Fruit fly (Drosophila melanogaster): ENCODE results near the gene Pdxk.

Pdxk gene

DNA sequence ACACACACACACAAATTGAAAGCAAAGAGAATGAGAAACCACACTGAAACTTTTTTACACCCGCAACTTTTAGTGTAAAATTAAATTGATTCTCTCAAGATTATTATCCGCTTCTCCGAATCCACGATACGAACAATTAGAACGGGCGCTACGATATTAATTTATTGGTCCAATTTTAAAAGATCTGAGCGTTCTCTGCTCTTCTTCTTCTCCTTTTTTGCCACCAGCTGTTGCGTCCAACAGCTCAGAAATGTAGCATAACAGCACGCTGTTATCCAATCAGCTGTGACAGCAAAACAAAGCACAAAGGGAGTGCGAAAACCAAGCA is 1.4 kb upstream of the Pdxk start, which contains the start of the genes UGP and Svip:
TSS of gene UGP (minus strand) at position 223 of the 328 bp plus-strand sequence.
TSS of gene Svip (plus strand) at position 287 of the 328 bp plus-strand sequence.
- TF ChIP-seq CG17801 (GFP tag; optimal IDR thresholded peaks at IDR 0.05; ENCODE audit: partially characterized antibody): no peak

- TF ChIP-seq CG17801 (GFP tag; optimal IDR thresholded peaks at IDR 0.05; ENCODE audit: partially characterized antibody): peak; percentile 62
Observed at dm6 chr3L:9361894-9362293, 1.8 kb downstream of the Pdxk start, which contains the start of gene CG34456. Gene CG34456 (plus strand): TSS chr3L:9362108.

DNA sequence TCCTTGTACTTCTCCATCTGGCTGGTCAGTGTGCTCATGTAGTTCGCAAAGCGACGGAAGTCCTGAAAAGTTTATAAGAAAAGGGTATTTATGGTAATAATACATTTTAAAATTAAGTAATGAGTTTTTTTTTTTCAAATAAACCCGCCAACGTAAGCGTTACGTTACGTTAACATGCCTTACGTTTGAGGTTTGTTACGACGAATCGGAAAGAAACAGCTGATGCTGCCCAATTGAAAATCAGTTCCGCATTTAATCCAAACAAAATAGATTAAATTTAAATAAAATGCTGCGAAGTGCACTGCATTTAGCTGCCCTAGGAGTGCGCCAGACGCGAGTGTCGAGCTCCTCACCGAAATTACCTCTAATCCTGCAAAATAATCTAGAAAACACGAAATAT is 4.0 kb downstream of the Pdxk start, which contains the start of gene mRRF1:
TSS of gene mRRF1 (plus strand) at position 220 of the 400 bp plus-strand sequence.
- no peak for TF ChIP-seq CG17801 (GFP tag; optimal IDR thresholded peaks at IDR 0.05; ENCODE audit: partially characterized antibody)

- no peak for TF ChIP-seq CG17801 (GFP tag; optimal IDR thresholded peaks at IDR 0.05; ENCODE audit: partially characterized antibody)
Observed at dm6 chr3L:9366850-9367430, 6.8 kb downstream of the Pdxk start, which contains the start of the genes Klp67A and CG4452. Gene Klp67A (minus strand): TSS chr3L:9367046. Gene CG4452 (plus strand): TSS chr3L:9367377.

DNA sequence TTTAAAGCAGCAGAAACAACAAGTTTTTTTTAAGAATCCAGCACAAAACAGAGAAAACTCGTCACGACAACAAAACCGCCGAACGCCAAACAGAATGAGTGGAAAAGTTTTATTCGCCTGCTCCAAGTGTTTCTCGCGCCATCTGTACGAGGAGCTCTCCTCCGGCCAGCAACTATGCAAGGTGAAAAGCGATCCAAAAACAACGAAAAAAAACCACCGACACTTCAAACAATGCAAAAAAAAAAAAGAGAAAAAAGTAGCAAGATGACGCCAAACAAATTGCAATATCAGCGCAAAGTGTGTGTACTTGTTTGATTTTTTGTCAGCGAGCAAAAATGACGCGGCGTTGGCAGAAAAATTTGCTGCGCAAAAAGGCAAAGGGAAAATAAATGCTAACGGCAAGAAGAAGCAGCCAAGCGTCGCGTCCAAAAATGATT is 7.3 kb downstream of the Pdxk start:
- peak; percentile 78 for TF ChIP-seq CG17801 (GFP tag; optimal IDR thresholded peaks at IDR 0.05; ENCODE audit: partially characterized antibody)

DNA sequence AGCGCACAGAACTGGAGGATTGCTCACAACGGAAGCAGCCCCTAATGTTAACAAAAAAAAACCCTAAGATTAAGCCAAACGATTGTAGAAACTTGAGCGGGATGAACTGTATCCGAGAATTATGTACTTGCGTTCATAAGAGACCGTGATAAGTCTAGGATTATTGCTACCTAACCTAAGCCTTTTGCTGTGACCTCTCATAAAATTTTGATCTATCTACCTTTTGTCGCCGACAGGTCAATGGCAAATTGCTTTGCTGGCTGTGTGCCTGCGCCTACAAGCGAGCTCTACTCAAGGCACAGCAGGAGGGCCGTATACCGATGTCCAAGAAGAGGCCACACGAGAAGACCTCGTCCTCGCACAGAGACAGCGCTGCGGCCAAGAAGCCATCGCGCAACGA is 8.5 kb downstream of the Pdxk start:
- TF ChIP-seq CG17801 (GFP tag; optimal IDR thresholded peaks at IDR 0.05; ENCODE audit: partially characterized antibody): no peak

DNA sequence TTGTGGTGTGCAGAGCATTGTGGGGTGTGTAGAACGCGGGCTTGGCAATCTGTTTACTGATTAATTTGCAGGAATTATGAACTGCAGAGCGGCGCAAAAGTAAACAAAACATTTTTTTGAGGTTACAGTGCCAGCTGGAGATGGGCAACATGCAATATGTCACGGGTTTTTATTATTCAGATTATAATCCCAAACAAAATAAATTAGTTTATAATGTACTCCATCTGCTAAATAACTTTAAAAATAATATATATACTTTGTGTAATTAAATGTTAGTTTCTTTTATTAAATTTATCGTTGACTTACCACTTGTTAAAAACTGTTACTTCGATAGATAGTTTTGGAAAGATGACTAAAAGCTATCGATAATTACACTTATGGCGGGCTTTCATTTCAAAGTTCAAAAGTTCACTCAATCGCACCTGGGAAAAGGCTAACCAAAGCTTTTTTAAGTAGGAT is 10.8 kb downstream of the Pdxk start, which contains the start of gene Fdx1:
TSS of gene Fdx1 (minus strand) at position 332 of the 459 bp plus-strand sequence.
- peak; percentile 64 for TF ChIP-seq CG17801 (GFP tag; optimal IDR thresholded peaks at IDR 0.05; ENCODE audit: partially characterized antibody)

DNA sequence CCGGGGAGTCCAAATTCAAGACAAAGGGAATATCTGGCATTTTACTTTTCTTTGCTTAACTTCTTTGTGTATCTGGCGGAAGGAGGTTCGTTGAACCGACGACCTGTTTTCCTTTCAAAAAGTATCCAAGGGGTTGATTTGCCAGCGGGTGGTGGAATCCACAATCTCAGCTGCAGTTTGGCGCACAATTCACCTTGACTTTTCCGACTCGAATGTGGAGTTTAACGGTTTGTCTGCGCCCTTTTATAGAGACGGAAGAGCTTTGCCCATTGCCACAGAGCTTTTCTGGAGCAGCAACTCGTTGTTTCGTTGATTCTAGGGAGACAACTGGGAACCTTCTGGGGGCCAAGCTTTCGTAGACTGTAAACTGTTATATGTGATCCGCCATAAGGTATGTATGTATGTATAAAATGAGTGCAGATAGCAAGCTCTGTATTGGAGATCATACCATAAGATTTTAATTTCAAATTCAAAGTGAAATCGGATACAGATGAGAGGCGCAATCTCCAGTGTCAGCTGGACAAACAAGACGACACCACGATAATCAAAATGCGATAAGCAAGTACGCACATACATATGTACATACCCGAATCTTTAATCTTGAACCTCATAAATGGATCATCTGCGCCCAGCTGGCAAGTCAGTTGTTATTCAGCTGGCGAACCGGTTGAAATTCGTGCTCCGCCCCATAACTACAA is 12.3 kb downstream of the Pdxk start, which contains the start of the genes Hsp67Bc, CG4456 and Hsp22:
TSS of gene Hsp67Bc (minus strand) at position 220 of the 698 bp plus-strand sequence.
TSS of gene CG4456 (plus strand) at position 445 of the 698 bp plus-strand sequence.
TSS of gene Hsp22 (plus strand) at position 654 of the 698 bp plus-strand sequence.
- no peak for TF ChIP-seq CG17801 (GFP tag; optimal IDR thresholded peaks at IDR 0.05; ENCODE audit: partially characterized antibody)

DNA sequence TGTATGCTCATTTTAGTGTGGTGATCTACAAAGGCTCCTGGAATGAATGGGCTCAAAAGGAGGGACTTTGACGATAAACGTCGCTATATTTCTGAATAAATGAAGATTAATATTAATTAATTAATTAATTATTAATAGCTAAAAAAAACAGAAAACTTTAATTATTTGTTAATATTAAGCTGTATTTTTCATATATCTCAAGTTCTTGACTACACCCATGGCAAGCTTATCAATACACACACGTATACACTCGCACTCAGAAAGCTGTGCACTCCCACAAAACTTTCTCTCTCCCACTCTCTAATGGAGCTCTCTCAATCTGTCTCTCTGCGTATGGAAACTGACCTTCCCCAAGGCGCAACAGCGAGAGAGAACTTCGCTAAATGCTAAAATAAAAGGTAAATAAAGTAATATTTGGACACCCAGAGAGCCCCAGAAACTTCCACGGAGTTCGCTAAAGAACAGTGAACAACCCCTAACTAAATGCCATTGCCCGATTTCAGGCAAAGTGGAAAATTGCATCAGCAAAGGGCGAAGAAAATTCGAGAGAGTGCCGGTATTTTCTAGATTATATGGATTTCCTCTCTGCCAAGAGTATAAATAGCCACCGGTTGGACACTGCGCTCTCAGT is 13.4 kb downstream of the Pdxk start:
- no peak for TF ChIP-seq CG17801 (GFP tag; optimal IDR thresholded peaks at IDR 0.05; ENCODE audit: partially characterized antibody)

DNA sequence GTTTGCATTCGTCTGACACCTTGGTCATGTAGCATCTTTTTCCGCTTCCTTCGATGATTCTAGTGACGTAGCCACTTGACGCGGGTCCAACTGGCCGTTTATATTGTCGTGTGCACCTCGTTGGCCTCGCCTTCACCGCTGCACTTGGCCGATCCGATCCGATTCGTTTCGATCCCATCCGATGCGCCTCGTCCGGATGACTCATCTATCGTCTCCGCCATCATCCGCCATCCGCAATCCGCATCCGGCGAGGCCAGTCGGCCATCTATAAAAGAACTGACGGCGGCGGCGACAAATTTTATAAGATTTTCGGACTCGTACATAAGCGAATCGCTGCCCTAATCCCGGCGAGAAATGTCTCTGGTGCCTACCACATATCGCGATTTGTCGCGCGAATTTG is 15.0 kb downstream of the Pdxk start, which contains the start of gene CG4461:
TSS of gene CG4461 (plus strand) at position 301 of the 400 bp plus-strand sequence.
- no peak for TF ChIP-seq CG17801 (GFP tag; optimal IDR thresholded peaks at IDR 0.05; ENCODE audit: partially characterized antibody)

DNA sequence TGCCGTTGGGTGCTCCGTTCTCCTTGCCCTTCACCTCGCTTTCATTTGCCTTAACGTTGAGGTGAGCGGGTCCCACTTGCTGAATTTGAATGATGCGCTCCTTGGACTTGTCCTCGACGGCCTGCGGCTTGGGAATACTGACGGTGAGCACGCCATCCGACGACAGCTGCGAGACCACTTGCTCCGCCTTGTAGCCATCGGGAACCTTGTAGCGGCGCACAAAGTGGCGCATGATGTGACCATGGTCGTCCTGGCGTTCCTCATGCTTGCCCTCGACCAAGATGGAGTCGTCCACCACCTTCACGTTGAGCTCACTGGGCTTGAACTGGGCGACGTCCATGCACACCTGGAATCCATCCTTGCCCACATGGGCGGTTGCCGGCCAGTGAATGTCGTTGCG is 16.5 kb downstream of the Pdxk start:
- no peak for TF ChIP-seq CG17801 (GFP tag; optimal IDR thresholded peaks at IDR 0.05; ENCODE audit: partially characterized antibody)

- peak; percentile 90 for TF ChIP-seq CG17801 (GFP tag; optimal IDR thresholded peaks at IDR 0.05; ENCODE audit: partially characterized antibody)
Observed at dm6 chr3L:9377198-9378035, 17.3 kb downstream of the Pdxk start, which contains the start of gene Hsp26. Gene Hsp26 (minus strand): TSS chr3L:9377427.

DNA sequence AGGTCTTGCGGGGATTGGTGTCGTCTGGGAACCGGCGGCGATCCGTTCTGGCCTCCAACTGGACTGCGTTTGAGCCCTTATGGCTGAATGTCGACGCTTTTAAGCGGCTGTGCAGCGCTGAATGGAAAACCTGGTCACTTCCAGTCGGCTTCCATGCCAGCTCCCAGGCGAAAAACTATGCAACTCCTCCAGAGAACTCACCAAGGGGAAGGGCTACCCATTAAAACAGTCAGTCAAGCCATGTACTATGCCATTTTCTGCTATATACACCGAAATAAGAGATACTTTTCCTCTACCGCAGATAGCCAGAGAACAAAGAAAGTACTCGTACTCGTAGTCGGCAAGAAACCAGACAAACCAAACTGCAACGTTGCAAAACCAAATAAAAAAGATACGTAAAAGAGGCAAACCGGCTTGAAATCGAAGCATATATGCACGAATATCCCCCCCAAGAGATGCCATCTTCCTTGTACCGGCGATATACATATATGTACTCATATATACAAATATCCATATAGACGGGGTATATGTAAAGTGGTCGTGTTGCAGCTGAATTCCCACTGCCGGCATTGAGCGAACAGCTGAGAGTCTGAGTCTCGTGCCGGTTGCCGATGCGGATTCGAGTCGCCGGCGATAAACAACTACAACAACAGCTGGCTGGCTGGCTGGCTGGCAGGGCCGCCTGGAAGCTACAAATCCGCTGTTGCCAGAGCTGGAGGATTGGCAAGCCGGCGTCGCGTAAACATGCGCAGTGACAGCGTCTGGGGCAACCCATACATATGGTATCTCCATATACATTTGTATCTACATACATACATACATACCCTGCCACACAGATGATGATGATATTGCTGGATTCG is 19.6 kb downstream of the Pdxk start, which contains the start of gene Hsp67Ba:
TSS of gene Hsp67Ba (minus strand) at position 51 of the 860 bp plus-strand sequence.
- TF ChIP-seq CG17801 (GFP tag; optimal IDR thresholded peaks at IDR 0.05; ENCODE audit: partially characterized antibody): no peak

Data from ovary, adult (tissue).